Fruit fly (Drosophila melanogaster) whole organism, prepupa: Measurements from ENCODE around the gene CG15358.

ENCODE experiments used
- Blimp-1 ChIP-seq: fragments of 200-800 bp; sonication (Bioruptor generic); optimal IDR thresholded peaks from 3 replicates; lab custom pipeline; 2017; ENCODE audit warnings: missing biosample characterization, missing genetic modification characterization, mild to moderate bottlenecking, moderate library complexity, missing genetic modification reagents
- CG6854 ChIP-seq: fragments of 200-800 bp; sonication (Bioruptor generic); optimal IDR thresholded peaks from 2 replicates; lab custom pipeline; 2017; ENCODE audit warnings: missing biosample characterization, mild to moderate bottlenecking, missing genetic modification characterization
- lz ChIP-seq: fragments of 200-800 bp; sonication (Bioruptor generic); optimal IDR thresholded peaks from 3 replicates; lab custom pipeline; 2016; ENCODE audit warnings: missing biosample characterization, missing genetic modification characterization

DNA sequence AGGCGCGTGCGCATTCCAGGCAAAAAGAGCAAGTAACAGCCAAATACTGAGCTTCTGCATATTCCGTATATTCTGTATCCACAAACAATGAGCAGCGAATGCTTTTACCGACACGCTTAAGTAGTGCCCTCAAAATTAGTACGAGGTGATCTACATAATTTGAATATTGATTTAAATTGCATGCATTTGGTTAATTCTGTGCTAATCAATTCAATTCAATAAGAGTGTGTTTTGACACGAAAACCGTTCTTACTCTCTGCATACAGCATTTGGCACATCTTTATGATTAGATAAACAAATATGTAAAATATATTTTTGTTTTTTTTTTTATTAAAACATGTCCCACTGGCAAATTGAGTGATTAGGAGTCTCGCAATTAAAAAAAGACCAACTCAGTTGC, at the start of gene CG15358:
- no peak for TF ChIP-seq Blimp-1 (GFP tag; lab: Kevin White, UChicago)
- TF ChIP-seq lz (GFP tag; lab: Kevin White, UChicago), result no peak
- no peak for TF ChIP-seq CG6854 (GFP tag; lab: Kevin White, UChicago)
